Fruit fly (Drosophila melanogaster) whole organism, embryonic: ENCODE data around the gene Gga.

ENCODE experiments used
- Aef1 ChIP-seq: fragments of 200-800 bp; sonication (Bioruptor generic); IDR thresholded peaks from 3 replicates; pipeline ENCODE4 v1.3.6; 2022; ENCODE audit warnings: missing biosample characterization, missing genetic modification characterization
- BEAF-32 ChIP-seq: fragments of 200-800 bp; sonication (Bioruptor generic); optimal IDR thresholded peaks from 3 replicates; lab custom pipeline; 2017; ENCODE audit warnings: missing biosample characterization, missing genetic modification characterization, mild to moderate bottlenecking, moderate library complexity, missing genetic modification reagents
- Blimp-1 ChIP-seq: fragments of 200-800 bp; sonication (Bioruptor generic); optimal IDR thresholded peaks from 3 replicates; lab custom pipeline; 2018; ENCODE audit warnings: missing biosample characterization, missing genetic modification characterization, mild to moderate bottlenecking, moderate library complexity, missing genetic modification reagents
- CG10267 ChIP-seq: fragments of 200-800 bp; sonication (Bioruptor generic); optimal IDR thresholded peaks from 2 replicates; lab custom pipeline; 2018; ENCODE audit warnings: missing biosample characterization, mild to moderate bottlenecking, missing genetic modification characterization, moderate library complexity
- CG10654 ChIP-seq: fragments of 200-800 bp; sonication (Bioruptor generic); optimal IDR thresholded peaks from 2 replicates; lab custom pipeline; 2016; ENCODE audit warnings: missing biosample characterization, missing genetic modification characterization
- CG15514 ChIP-seq: fragments of 200-800 bp; sonication (Bioruptor generic); optimal IDR thresholded peaks from 3 replicates; lab custom pipeline; 2017; ENCODE audit warnings: missing biosample characterization, missing genetic modification characterization, mild to moderate bottlenecking, moderate library complexity, missing genetic modification reagents
- CG2116 ChIP-seq: fragments of 200-800 bp; sonication (Bioruptor generic); optimal IDR thresholded peaks from 3 replicates; lab custom pipeline; 2018; ENCODE audit warnings: missing biosample characterization, mild to moderate bottlenecking, missing genetic modification characterization
- CG2202 ChIP-seq: fragments of 200-800 bp; sonication (Bioruptor generic); optimal IDR thresholded peaks from 2 replicates; lab custom pipeline; 2018; ENCODE audit warnings: missing biosample characterization, mild to moderate bottlenecking, missing genetic modification characterization
- CG30403 ChIP-seq: fragments of 200-800 bp; sonication (Bioruptor generic); optimal IDR thresholded peaks from 3 replicates; lab custom pipeline; 2016; ENCODE audit warnings: missing biosample characterization, missing genetic modification characterization
- CG3163 ChIP-seq: fragments of 200-800 bp; sonication (Bioruptor generic); optimal IDR thresholded peaks from 3 replicates; lab custom pipeline; 2016; ENCODE audit warnings: missing biosample characterization, missing genetic modification characterization
- CG3726 ChIP-seq: fragments of 200-800 bp; sonication (Bioruptor generic); IDR thresholded peaks from 3 replicates; pipeline ENCODE4, ENCODE4 v1.3.6; 2022; ENCODE audit warnings: missing biosample characterization, missing genetic modification characterization
- CG43689 ChIP-seq: fragments of 200-800 bp; sonication (Bioruptor generic); IDR thresholded peaks from 2 replicates; pipeline ENCODE4 v1.3.6; 2022; ENCODE audit warnings: missing biosample characterization, missing genetic modification characterization
- CG4707 ChIP-seq: fragments of 200-800 bp; sonication (Bioruptor generic); optimal IDR thresholded peaks from 2 replicates; lab custom pipeline; 2018; ENCODE audit warnings: missing biosample characterization, mild to moderate bottlenecking, missing genetic modification characterization, moderate library complexity
- CG6854 ChIP-seq: fragments of 200-800 bp; sonication (Bioruptor generic); optimal IDR thresholded peaks from 3 replicates; lab custom pipeline; 2017; ENCODE audit warnings: missing biosample characterization, mild to moderate bottlenecking, missing genetic modification characterization
- CG8089 ChIP-seq: fragments of 200-800 bp; sonication (Bioruptor generic); optimal IDR thresholded peaks from 3 replicates; lab custom pipeline; 2016; ENCODE audit warnings: missing biosample characterization, missing genetic modification characterization
- CG8290 ChIP-seq, 3 experiments: fragments of 200-800 bp; sonication (Bioruptor generic); optimal IDR thresholded peaks; 2 replicates each; lab custom pipeline; 2016 to 2019; ENCODE audit warnings: missing biosample characterization in 3 of 3, missing genetic modification characterization in 3 of 3, mild to moderate bottlenecking in 2 of 3, moderate library complexity in 1 of 3
- CHES-1-like ChIP-seq: fragments of 200-800 bp; sonication (Bioruptor generic); optimal IDR thresholded peaks from 2 replicates; lab custom pipeline; 2016; ENCODE audit warnings: missing biosample characterization, missing genetic modification characterization
- Doc2 ChIP-seq: fragments of 200-800 bp; sonication (Bioruptor generic); IDR thresholded peaks from 2 replicates; pipeline ENCODE4 v1.3.6; 2022; ENCODE audit warnings: missing biosample characterization, missing genetic modification characterization
- Elba2 ChIP-seq: fragments of 200-800 bp; sonication (Bioruptor generic); optimal IDR thresholded peaks from 3 replicates; lab custom pipeline; 2016; ENCODE audit warnings: missing biosample characterization, missing genetic modification characterization
- HLHmδ ChIP-seq: fragments of 200-800 bp; sonication (Bioruptor generic); optimal IDR thresholded peaks from 2 replicates; lab custom pipeline; 2018; ENCODE audit warnings: missing biosample characterization, mild to moderate bottlenecking, missing genetic modification characterization, moderate library complexity
- Hmx ChIP-seq: fragments of 200-800 bp; sonication (Bioruptor generic); optimal IDR thresholded peaks from 2 replicates; lab custom pipeline; 2016; ENCODE audit warnings: missing biosample characterization, missing genetic modification characterization
- Rfx ChIP-seq: fragments of 200-800 bp; sonication (Bioruptor generic); IDR thresholded peaks from 2 replicates; pipeline ENCODE4 v1.3.6; 2022; ENCODE audit warnings: missing biosample characterization, missing genetic modification characterization
- Scr ChIP-seq: fragments of 200-800 bp; sonication (Bioruptor generic); IDR thresholded peaks from 2 replicates; pipeline ENCODE4 v1.3.6; 2022; ENCODE audit warnings: missing biosample characterization, missing genetic modification characterization; ENCODE audit not compliant: partially characterized antibody
- Six4 ChIP-seq: fragments of 200-800 bp; sonication (Bioruptor generic); optimal IDR thresholded peaks from 2 replicates; lab custom pipeline; 2016; ENCODE audit warnings: missing biosample characterization, missing genetic modification characterization
- Sox102F ChIP-seq: fragments of 200-800 bp; sonication (Bioruptor generic); optimal IDR thresholded peaks from 2 replicates; lab custom pipeline; 2018; ENCODE audit warnings: missing biosample characterization, mild to moderate bottlenecking, missing genetic modification characterization, moderate library complexity
- Sry-β ChIP-seq: fragments of 200-800 bp; sonication (Bioruptor generic); optimal IDR thresholded peaks from 2 replicates; lab custom pipeline; 2018; ENCODE audit warnings: missing biosample characterization, mild to moderate bottlenecking, missing genetic modification characterization, moderate library complexity
- Sry-δ ChIP-seq: fragments of 200-800 bp; sonication (Bioruptor generic); optimal IDR thresholded peaks from 2 replicates; lab custom pipeline; 2016; ENCODE audit warnings: missing biosample characterization, missing genetic modification characterization
- Usf ChIP-seq: fragments of 200-800 bp; sonication (Bioruptor generic); optimal IDR thresholded peaks from 2 replicates; lab custom pipeline; 2017; ENCODE audit warnings: missing genotype, missing biosample characterization, missing genetic modification characterization
- ab ChIP-seq: fragments of 200-800 bp; sonication (Bioruptor generic); optimal IDR thresholded peaks from 2 replicates; lab custom pipeline; 2016; ENCODE audit warnings: missing biosample characterization, missing genetic modification characterization
- chn ChIP-seq: fragments of 200-800 bp; sonication (Bioruptor generic); optimal IDR thresholded peaks from 2 replicates; lab custom pipeline; 2016; ENCODE audit warnings: missing biosample characterization, missing genetic modification characterization
- dm ChIP-seq: fragments of 200-800 bp; sonication (Bioruptor generic); optimal IDR thresholded peaks from 3 replicates; lab custom pipeline; 2016; ENCODE audit warnings: missing biosample characterization, missing genetic modification characterization
- fd3F ChIP-seq: fragments of 200-800 bp; sonication (Bioruptor generic); optimal IDR thresholded peaks from 2 replicates; lab custom pipeline; 2018; ENCODE audit warnings: missing biosample characterization, mild to moderate bottlenecking, missing genetic modification characterization, moderate library complexity
- gcm ChIP-seq: fragments of 200-800 bp; sonication (Bioruptor generic); optimal IDR thresholded peaks from 2 replicates; lab custom pipeline; 2019; ENCODE audit warnings: missing biosample characterization, mild to moderate bottlenecking, missing genetic modification characterization, moderate library complexity
- gfzf ChIP-seq: fragments of 200-800 bp; sonication (Bioruptor generic); optimal IDR thresholded peaks from 2 replicates; lab custom pipeline; 2016; ENCODE audit warnings: missing biosample characterization, mild to moderate bottlenecking, missing genetic modification characterization, moderate library complexity
- grau ChIP-seq: fragments of 200-800 bp; optimal IDR thresholded peaks from 3 replicates; lab custom pipeline; 2019; ENCODE audit warnings: missing biosample characterization, mild to moderate bottlenecking, missing genetic modification characterization, moderate library complexity
- ind ChIP-seq: fragments of 200-800 bp; sonication (Bioruptor generic); optimal IDR thresholded peaks from 3 replicates; lab custom pipeline; 2016; ENCODE audit warnings: missing biosample characterization, missing genetic modification characterization
- insv ChIP-seq, 2 experiments: fragments of 200-800 bp; sonication (Bioruptor generic); optimal IDR thresholded peaks; 3 replicates each; lab custom pipeline; 2016 to 2018; ENCODE audit warnings: missing biosample characterization in 2 of 2, missing genetic modification characterization in 2 of 2
- jumu ChIP-seq: fragments of 200-800 bp; sonication (Bioruptor generic); optimal IDR thresholded peaks from 3 replicates; lab custom pipeline; 2016; ENCODE audit warnings: missing biosample characterization, missing genetic modification characterization
- knrl ChIP-seq: fragments of 200-800 bp; sonication (Bioruptor generic); IDR thresholded peaks from 3 replicates; pipeline ENCODE4 v1.3.6; 2022; ENCODE audit warnings: missing biosample characterization, missing genetic modification characterization; ENCODE audit not compliant: partially characterized antibody
- lmd ChIP-seq: fragments of 200-800 bp; sonication (Bioruptor generic); IDR thresholded peaks from 2 replicates; pipeline ENCODE4 v1.3.6; 2022; ENCODE audit warnings: missing biosample characterization, missing genetic modification characterization
- otp ChIP-seq: fragments of 200-800 bp; sonication (Bioruptor generic); IDR thresholded peaks from 3 replicates; pipeline ENCODE4, ENCODE4 v1.3.6; 2022; ENCODE audit warnings: missing biosample characterization, missing genetic modification characterization
- peb ChIP-seq: fragments of 200-800 bp; sonication (Bioruptor generic); IDR thresholded peaks from 2 replicates; pipeline ENCODE4 v1.3.6; 2022; ENCODE audit warnings: missing biosample characterization, missing genetic modification characterization
- scrt ChIP-seq: fragments of 200-800 bp; sonication (Bioruptor generic); optimal IDR thresholded peaks from 2 replicates; lab custom pipeline; 2018; ENCODE audit warnings: missing biosample characterization, mild to moderate bottlenecking, missing genetic modification characterization, moderate library complexity
- seq ChIP-seq: fragments of 200-800 bp; sonication (Bioruptor generic); IDR thresholded peaks from 2 replicates; pipeline ENCODE4 v1.3.6; 2022; ENCODE audit warnings: missing biosample characterization, missing genetic modification characterization
- slou ChIP-seq: fragments of 200-800 bp; sonication (Bioruptor generic); optimal IDR thresholded peaks from 3 replicates; lab custom pipeline; 2016; ENCODE audit warnings: missing biosample characterization, missing genetic modification characterization
- tll ChIP-seq, 2 experiments: fragments of 200-800 bp in 1 of 2; fragments of >200 bp in 1 of 2; sonication (Bioruptor generic) in 1 of 2; optimal IDR thresholded peaks; 2 replicates each; lab custom pipeline; 2017 to 2019; ENCODE audit warnings: missing biosample characterization in 2 of 2, missing genetic modification characterization in 2 of 2, mild to moderate bottlenecking in 1 of 2, moderate library complexity in 1 of 2
- ttk ChIP-seq: fragments of 200-800 bp; sonication (Bioruptor generic); IDR thresholded peaks from 2 replicates; pipeline ENCODE4 v2.1.2; 2022; ENCODE audit warnings: missing biosample characterization, missing genetic modification characterization
- tup ChIP-seq: fragments of 200-800 bp; sonication (Bioruptor generic); optimal IDR thresholded peaks from 2 replicates; lab custom pipeline; 2016; ENCODE audit warnings: missing biosample characterization, mild to moderate bottlenecking, missing genetic modification characterization, moderate library complexity
- unpg ChIP-seq: fragments of 200-800 bp; sonication (Bioruptor generic); optimal IDR thresholded peaks from 3 replicates; lab custom pipeline; 2018; ENCODE audit warnings: missing biosample characterization, mild to moderate bottlenecking, missing genetic modification characterization, moderate library complexity
- vvl ChIP-seq: fragments of 200-800 bp; sonication (Bioruptor generic); IDR thresholded peaks from 2 replicates; pipeline ENCODE4 v1.3.6; 2022; ENCODE audit warnings: missing biosample characterization, missing genetic modification characterization
- z ChIP-seq: fragments of 200-800 bp; sonication (Bioruptor generic); IDR thresholded peaks from 3 replicates; pipeline ENCODE4 v1.3.6; 2022; ENCODE audit warnings: missing biosample characterization, missing genetic modification characterization

Gga gene

dm6 chrX:9589928-9590327 is 10.9 kb upstream of the Gga start (continued):
- TF ChIP-seq CG3163 (GFP tag; lab: Kevin White, UChicago), result no peak
- TF ChIP-seq Rfx (GFP tag; lab: Robert Waterston, UW), result peak; percentile 52
- no peak for TF ChIP-seq Scr (GFP tag; lab: Robert Waterston, UW)
- no peak for TF ChIP-seq CHES-1-like
- no peak for TF ChIP-seq z (GFP tag; lab: Robert Waterston, UW)
- TF ChIP-seq slou (GFP tag; lab: Kevin White, UChicago), result no peak
- peak; percentile 52 for TF ChIP-seq unpg (GFP tag; lab: Kevin White, UChicago)
- TF ChIP-seq Sox102F (GFP tag; lab: Kevin White, UChicago), result peak; percentile 73
- no peak for TF ChIP-seq Elba2
- TF ChIP-seq ind (GFP tag; lab: Kevin White, UChicago), result peak; percentile 31
- no peak for TF ChIP-seq CG10267 (tag; lab: Kevin White, UChicago)
- peak; percentile 57 for TF ChIP-seq CG30403
- no peak for TF ChIP-seq tup (GFP tag; lab: Kevin White, UChicago)
- peak; percentile 10 for TF ChIP-seq chn
- TF ChIP-seq CG10654, result no peak
- TF ChIP-seq tll (GFP tag; optimal IDR thresholded peaks at IDR 0.05; lab: Kevin White, UChicago), result no peak
- no peak for TF ChIP-seq Aef1 (GFP tag; lab: Robert Waterston, UW)
- no peak for TF ChIP-seq Sry-β (GFP tag; lab: Kevin White, UChicago)
- no peak for TF ChIP-seq Doc2 (GFP tag; lab: Robert Waterston, UW)
- TF ChIP-seq CG6854 (GFP tag; lab: Kevin White, UChicago), result no peak
- TF ChIP-seq CG43689 (GFP tag; lab: Robert Waterston, UW), result no peak
- TF ChIP-seq lmd, result peak; percentile 49
- no peak for TF ChIP-seq otp (GFP tag; lab: Robert Waterston, UW)
- TF ChIP-seq CG2116, result no peak
- no peak for TF ChIP-seq Usf (GFP tag; lab: Kevin White, UChicago)
- TF ChIP-seq seq (GFP tag; lab: Robert Waterston, UW), result peak; percentile 44; the same call in 1 of the 2 replicates
- no peak for TF ChIP-seq Six4 (GFP tag; lab: Kevin White, UChicago)
- peak; percentile 7 for TF ChIP-seq scrt (GFP tag; lab: Kevin White, UChicago)
- TF ChIP-seq gfzf, result no peak
- TF ChIP-seq CG4707 (GFP tag; lab: Kevin White, UChicago), result peak; percentile 5
- TF ChIP-seq CG3726 (GFP tag; lab: Robert Waterston, UW), result no peak
- no peak for TF ChIP-seq jumu (GFP tag; lab: Kevin White, UChicago)
- no peak for TF ChIP-seq ab (GFP tag; lab: Kevin White, UChicago)
- no peak for TF ChIP-seq ttk (GFP tag; lab: Robert Waterston, UW)
- no peak for TF ChIP-seq CG8089 (GFP tag; lab: Kevin White, UChicago)
- no peak for TF ChIP-seq insv (GFP tag; optimal IDR thresholded peaks at IDR 0.05; lab: Kevin White, UChicago)
- TF ChIP-seq knrl (GFP tag; lab: Robert Waterston, UW), result no peak
- no peak for TF ChIP-seq HLHmδ (GFP tag; lab: Kevin White, UChicago)
- TF ChIP-seq CG2202 (tag; lab: Kevin White, UChicago), result no peak
- TF ChIP-seq peb (GFP tag; lab: Robert Waterston, UW), result no peak
- TF ChIP-seq fd3F, result peak; percentile 37
- TF ChIP-seq Sry-δ (GFP tag; lab: Kevin White, UChicago), result no peak
- TF ChIP-seq BEAF-32 (GFP tag; lab: Kevin White, UChicago), result no peak
- TF ChIP-seq CG8290 (GFP tag; optimal IDR thresholded peaks at IDR 0.05; lab: Kevin White, UChicago), result no peak
- peak in 1 of 2 experiments; percentile 14 for TF ChIP-seq CG8290 (tag; optimal IDR thresholded peaks at IDR 0.05; lab: Kevin White, UChicago)
- peak; percentile 43 for TF ChIP-seq Blimp-1 (GFP tag; lab: Kevin White, UChicago)
- peak; percentile 44; the same call in 1 of the 2 replicates for TF ChIP-seq vvl (GFP tag; lab: Robert Waterston, UW)
- TF ChIP-seq Hmx (GFP tag; lab: Kevin White, UChicago), result no peak
- peak; percentile 67 for TF ChIP-seq grau (tag; lab: Kevin White, UChicago)
- TF ChIP-seq CG15514 (GFP tag; lab: Kevin White, UChicago), result peak; percentile 30
- peak; percentile 44 for TF ChIP-seq gcm (GFP tag; lab: Kevin White, UChicago)
- TF ChIP-seq dm (GFP tag; lab: Kevin White, UChicago), result no peak
